Worm (Caenorhabditis elegans) whole organism, dauer: ENCODE measurements around the gene svh-5.

Experiments
- unc-62 ChIP-seq: sonication (generic microtip); optimal IDR thresholded peaks from 2 replicates; lab custom pipeline; 2017; ENCODE audit warnings: missing biosample characterization, missing genetic modification reagents, missing genetic modification characterization

Gene svh-5

DNA sequence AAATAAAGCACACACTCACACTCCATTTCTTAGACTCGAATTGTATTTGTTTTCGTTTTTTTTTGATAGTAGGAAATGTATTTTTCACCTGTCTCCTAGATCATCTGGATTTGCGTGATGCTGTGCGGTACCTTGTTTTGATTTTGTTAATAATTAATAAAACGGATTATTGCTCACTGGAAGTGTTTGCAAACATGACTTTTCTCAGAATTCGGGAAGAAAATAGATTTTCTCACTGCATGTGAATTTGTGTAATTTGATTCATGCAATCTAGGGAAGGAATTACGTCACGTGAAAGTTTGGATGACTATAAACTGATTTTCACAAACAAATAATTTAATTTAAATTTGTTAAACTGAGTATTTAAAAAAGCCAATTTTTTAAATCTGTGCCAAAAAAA lies 33.7 kb downstream of the svh-5 start:
- TF ChIP-seq unc-62 = no peak

ce11 chrX:15342744-15343259 lies 34.8 kb downstream of the svh-5 start:
- no peak for TF ChIP-seq unc-62

ce11 chrX:15342092-15342491 lies 35.5 kb downstream of the svh-5 start:
- TF ChIP-seq unc-62 = no peak

DNA sequence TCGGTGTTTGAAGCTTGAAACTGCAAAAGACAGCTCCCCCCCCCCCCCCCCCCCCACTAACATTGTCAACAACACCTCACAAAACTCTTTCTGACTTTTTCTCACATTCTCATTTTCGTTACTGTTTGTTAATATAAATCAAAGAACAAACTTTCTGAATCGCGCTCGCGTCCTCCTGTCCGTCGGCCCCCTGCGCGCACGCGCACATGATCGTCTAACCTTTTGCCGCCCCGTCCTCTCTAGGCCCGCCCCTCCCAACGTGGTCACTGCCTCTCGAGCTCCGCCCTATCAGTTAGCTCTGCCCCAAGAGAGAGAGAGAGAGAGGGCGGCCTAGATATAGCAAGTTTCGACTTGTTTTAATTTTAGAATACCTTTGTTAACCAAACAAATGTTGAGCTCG lies 36.9 kb downstream of the svh-5 start:
- TF ChIP-seq unc-62 = no peak

ce11 chrX:15339807-15340596 lies 37.6 kb downstream of the svh-5 start, which contains the start of gene Y15E3A.5:
Gene Y15E3A.5 (plus strand): TSS chrX:15340558.
- TF ChIP-seq unc-62 = no peak

DNA sequence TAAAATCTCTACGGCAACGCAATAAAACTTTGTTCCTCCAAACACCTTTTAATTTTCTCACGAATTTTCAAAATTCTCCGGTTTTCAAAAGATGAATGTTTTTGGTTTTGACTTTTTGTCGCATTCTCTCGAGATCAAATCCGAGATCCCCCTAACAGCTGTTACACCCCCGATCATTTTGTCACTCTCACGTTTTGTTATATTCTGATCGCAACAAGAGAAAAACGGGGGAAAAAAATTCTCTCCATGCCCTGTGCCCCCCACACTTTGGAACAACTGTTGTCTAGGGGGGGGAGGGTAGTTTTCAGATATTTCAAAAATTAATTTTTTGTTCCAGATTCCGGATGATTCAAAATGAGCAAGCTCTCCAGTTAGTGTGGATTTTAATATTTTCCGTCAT lies 39.4 kb downstream of the svh-5 start:
- no peak for TF ChIP-seq unc-62

- TF ChIP-seq unc-62 = no peak
These were observed 41.2 kb downstream of the svh-5 start for ce11 chrX:15336392-15336791.

- TF ChIP-seq unc-62 = no peak
These were observed 42.0 kb downstream of the svh-5 start for ce11 chrX:15335636-15336035.

DNA sequence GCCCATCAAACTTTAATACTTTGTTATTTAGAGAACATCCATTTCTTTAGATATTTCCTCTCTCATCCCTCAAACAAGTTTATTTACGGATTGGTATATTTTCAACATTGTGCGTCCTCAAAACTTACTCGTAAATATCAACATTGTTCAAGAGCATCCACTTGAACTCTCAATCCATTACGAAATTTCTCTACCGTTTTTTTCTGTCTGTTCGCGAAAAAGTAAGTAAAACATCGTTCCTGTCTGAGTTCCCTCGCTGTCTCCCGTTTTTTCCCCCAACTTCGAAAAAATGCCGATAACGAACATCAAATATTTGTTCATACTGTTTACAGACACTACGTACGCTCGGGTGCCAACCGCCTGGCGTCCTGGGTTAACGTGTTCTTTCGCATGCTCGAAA lies 42.7 kb downstream of the svh-5 start:
- TF ChIP-seq unc-62 = no peak

DNA sequence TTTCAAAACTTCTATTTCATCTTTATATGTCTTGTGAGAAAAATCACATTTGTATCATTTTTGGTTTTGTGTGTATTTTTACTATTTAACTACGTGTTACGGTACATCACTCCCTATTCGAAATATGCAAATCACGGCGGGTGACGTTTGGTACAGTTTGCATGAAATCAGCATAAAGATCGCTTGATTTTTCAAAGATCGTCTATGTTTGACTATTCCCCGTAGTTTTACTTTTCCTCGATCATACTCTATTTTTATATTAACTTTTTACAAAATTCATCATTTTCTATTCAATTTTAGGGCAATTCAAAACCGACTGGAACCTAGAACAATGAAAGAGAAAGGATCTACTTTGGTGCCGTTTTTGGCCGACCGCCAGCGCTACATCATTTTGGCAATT lies 47.0 kb downstream of the svh-5 start, which contains the start of gene Y15E3A.4:
Y15E3A.4 (plus strand) TSS at position 301 of the 400 bp plus-strand sequence.
- no peak for TF ChIP-seq unc-62

- no peak for TF ChIP-seq unc-62
These were observed 49.3 kb downstream of the svh-5 start for ce11 chrX:15328343-15328742.

- TF ChIP-seq unc-62 = no peak
These were observed 50.4 kb downstream of the svh-5 start for ce11 chrX:15327238-15327637.

DNA sequence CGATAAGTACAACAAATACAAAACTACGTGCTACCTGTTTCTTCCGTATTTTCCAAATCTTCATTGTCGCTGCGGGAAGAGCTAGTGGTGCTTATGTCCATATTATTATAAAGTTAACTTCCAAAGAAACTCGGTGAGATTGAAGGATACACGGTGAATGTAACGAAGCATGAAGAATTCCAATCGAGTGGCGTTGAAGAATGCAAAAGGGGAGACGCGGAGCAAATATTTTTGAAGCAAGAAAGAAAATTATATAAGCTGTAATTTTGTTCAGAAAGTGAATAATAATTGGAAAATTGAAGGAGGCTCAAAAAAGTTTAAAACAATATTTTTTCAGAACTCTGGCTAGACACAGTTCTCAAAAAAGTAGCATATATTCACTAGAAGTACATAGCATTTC lies 51.9 kb downstream of the svh-5 start, which contains the start of gene Y15E3A.3:
Y15E3A.3 (minus strand) TSS at position 101 of the 400 bp plus-strand sequence.
- TF ChIP-seq unc-62 = no peak

ce11 chrX:15321791-15322190 lies 55.8 kb downstream of the svh-5 start:
- no peak for TF ChIP-seq unc-62

DNA sequence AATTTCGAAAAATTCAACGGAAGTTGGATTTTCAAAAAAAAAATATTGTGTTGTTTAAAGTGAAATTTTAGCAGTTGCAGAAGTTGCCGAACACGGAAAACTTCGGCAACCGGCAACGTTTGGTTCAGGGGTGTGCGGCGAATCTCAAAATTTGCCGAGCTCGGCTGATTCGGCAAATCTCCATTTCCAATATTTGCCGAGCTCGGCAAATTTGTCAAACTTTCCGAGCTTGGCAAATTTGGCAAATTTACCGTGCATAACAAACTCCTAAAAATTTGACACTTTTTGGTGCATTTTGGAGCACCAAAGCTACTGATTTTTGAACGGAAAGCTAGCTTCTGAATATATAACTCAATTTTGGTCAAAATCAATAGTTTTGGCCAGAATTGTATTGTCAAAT lies 56.4 kb downstream of the svh-5 start:
- no peak for TF ChIP-seq unc-62
